Worm (Caenorhabditis elegans) whole organism, midembryonic: Measurements from ENCODE around the gene AH6.17.

Source experiments
- cog-1 ChIP-seq: sonication (generic microtip); optimal IDR thresholded peaks from 2 replicates; lab custom pipeline; 2016; ENCODE audit warnings: missing genetic modification characterization, missing compliant biosample characterization
- flt-1 ChIP-seq: fragments of 200-800 bp; sonication (Bioruptor generic); IDR thresholded peaks from 2 replicates; pipeline ENCODE4 v1.3.6; 2022; ENCODE audit warnings: missing genetic modification characterization, missing compliant biosample characterization
- klf-2 ChIP-seq: fragments of 200-800 bp; sonication (Bioruptor generic); conservative IDR thresholded peaks from 2 replicates; pipeline ENCODE4 v1.3.6; 2022; ENCODE audit warnings: missing genetic modification reagents, missing genetic modification characterization, missing compliant biosample characterization
- ref-1 ChIP-seq: fragments of 200-800 bp; sonication (Bioruptor generic); conservative IDR thresholded peaks from 2 replicates; pipeline ENCODE4 v1.3.6; 2022; ENCODE audit warnings: missing genetic modification reagents, missing genetic modification characterization, missing compliant biosample characterization
- ztf-23 ChIP-seq: fragments of 200-800 bp; sonication (Bioruptor generic); IDR thresholded peaks from 2 replicates; pipeline ENCODE4 v1.3.6; 2022; ENCODE audit warnings: missing genetic modification reagents, missing genetic modification characterization, missing compliant biosample characterization

ce11 chrII:9501955-9502354, 21.0 kb upstream of the AH6.17 start:
- TF ChIP-seq flt-1 (GFP tag; lab: Robert Waterston, UW) (no peak), cog-1 (tag; lab: Kevin White, UChicago) (no peak), ref-1 (no peak), ztf-23 (GFP tag; lab: Robert Waterston, UW) (no peak), klf-2 (GFP tag; lab: Robert Waterston, UW) (no peak)
